Worm (Caenorhabditis elegans) whole organism, young adult: ENCODE data around the gene F56D6.11.

ENCODE experiments used
- B0336.3 ChIP-seq: fragments of 200-800 bp; sonication (Bioruptor generic); IDR thresholded peaks from 2 replicates; pipeline ENCODE4 v1.3.6; 2022; ENCODE audit warnings: missing genetic modification characterization, missing compliant biosample characterization
- F55B11.4 ChIP-seq: sonication (generic microtip); optimal IDR thresholded peaks from 2 replicates; lab custom pipeline; 2016; ENCODE audit warnings: missing compliant biosample characterization, missing genetic modification characterization, borderline replicate concordance; ENCODE audit not compliant: insufficient read depth
- F57A8.1 ChIP-seq: fragments of 200-800 bp; sonication (Bioruptor generic); optimal IDR thresholded peaks from 2 replicates; lab custom pipeline; 2018; ENCODE audit warnings: mild to moderate bottlenecking, missing genetic modification characterization, moderate library complexity, missing compliant biosample characterization
- K12H6.12 ChIP-seq: fragments of 200-800 bp; sonication (Bioruptor generic); optimal IDR thresholded peaks from 2 replicates; lab custom pipeline; 2018; ENCODE audit warnings: mild to moderate bottlenecking, missing genetic modification characterization, missing compliant biosample characterization
- Y56A3A.18 ChIP-seq: fragments of 200-800 bp; sonication (Bioruptor generic); IDR thresholded peaks from 2 replicates; pipeline ENCODE4 v1.3.6; 2022; ENCODE audit warnings: missing genetic modification reagents, missing genetic modification characterization, missing compliant biosample characterization
- akir-1 ChIP-seq: fragments of 200-800 bp; sonication (Bioruptor generic); optimal IDR thresholded peaks from 2 replicates; lab custom pipeline; 2018; ENCODE audit warnings: mild to moderate bottlenecking, missing genetic modification characterization, moderate library complexity, missing compliant biosample characterization
- aptf-2 ChIP-seq: fragments of 200-800 bp; sonication (Bioruptor generic); conservative IDR thresholded peaks from 2 replicates; pipeline ENCODE4 v1.3.6; 2022; ENCODE audit warnings: missing genetic modification reagents, missing genetic modification characterization, missing compliant biosample characterization
- athp-1 ChIP-seq: sonication (generic microtip); optimal IDR thresholded peaks from 2 replicates; lab custom pipeline; 2017; ENCODE audit warnings: mild to moderate bottlenecking, missing genetic modification characterization, missing compliant biosample characterization
- bed-1 ChIP-seq: fragments of 200-800 bp; sonication (Bioruptor generic); IDR thresholded peaks from 2 replicates; pipeline ENCODE4 v1.3.6; 2022; ENCODE audit warnings: missing genetic modification reagents, missing genetic modification characterization, missing compliant biosample characterization
- ccch-3 ChIP-seq: fragments of 200-800 bp; sonication (Bioruptor generic); optimal IDR thresholded peaks from 2 replicates; lab custom pipeline; 2018; ENCODE audit warnings: mild to moderate bottlenecking, missing genetic modification characterization, missing compliant biosample characterization
- cebp-2 ChIP-seq: fragments of 200-800 bp; sonication (Bioruptor generic); IDR thresholded peaks from 2 replicates; pipeline ENCODE4 v1.3.6; 2022; ENCODE audit warnings: missing genetic modification characterization, missing compliant biosample characterization
- ceh-27 ChIP-seq: fragments of 200-800 bp; sonication (Bioruptor generic); optimal IDR thresholded peaks from 2 replicates; lab custom pipeline; 2018; ENCODE audit warnings: mild to moderate bottlenecking, missing genetic modification characterization, moderate library complexity, missing compliant biosample characterization
- ceh-58 ChIP-seq: fragments of 200-800 bp; sonication (Bioruptor generic); IDR thresholded peaks from 2 replicates; pipeline ENCODE4 v1.3.6; 2022; ENCODE audit warnings: missing genetic modification characterization, missing compliant biosample characterization
- egl-18 ChIP-seq: fragments of 200-800 bp; sonication (Bioruptor generic); IDR thresholded peaks from 2 replicates; pipeline ENCODE4 v1.3.6; 2022; ENCODE audit warnings: missing genetic modification reagents, missing genetic modification characterization, missing compliant biosample characterization
- egl-44 ChIP-seq: fragments of 200-800 bp; sonication (Bioruptor generic); IDR thresholded peaks from 2 replicates; pipeline ENCODE4 v1.3.6; 2022; ENCODE audit warnings: missing genetic modification reagents, missing genetic modification characterization, missing compliant biosample characterization
- ekl-4 ChIP-seq: fragments of 200-800 bp; sonication (Bioruptor generic); IDR thresholded peaks from 2 replicates; pipeline ENCODE4 v1.3.6; 2022; ENCODE audit warnings: missing genetic modification reagents, missing genetic modification characterization, missing compliant biosample characterization
- ets-4 ChIP-seq: fragments of 200-800 bp; sonication (Bioruptor generic); optimal IDR thresholded peaks from 2 replicates; lab custom pipeline; 2018; ENCODE audit warnings: mild to moderate bottlenecking, missing genetic modification characterization, missing compliant biosample characterization
- hlh-12 ChIP-seq: sonication (generic microtip); optimal IDR thresholded peaks from 2 replicates; lab custom pipeline; 2016; ENCODE audit warnings: missing genetic modification characterization, missing compliant biosample characterization
- lag-1 ChIP-seq: fragments of 200-800 bp; sonication (Bioruptor generic); IDR thresholded peaks from 2 replicates; pipeline ENCODE4 v1.3.6; 2022; ENCODE audit warnings: missing genetic modification reagents, missing genetic modification characterization, missing compliant biosample characterization
- let-607 ChIP-seq, 2 experiments: fragments of 200-800 bp in 1 of 2; sonication (Bioruptor generic) in 1 of 2; sonication (generic microtip) in 1 of 2; optimal IDR thresholded peaks; 2 replicates each; lab custom pipeline; 2016 to 2018; ENCODE audit warnings: mild to moderate bottlenecking in 2 of 2, missing compliant biosample characterization in 2 of 2, missing genetic modification characterization in 2 of 2, moderate library complexity in 2 of 2, missing genotype in 1 of 2
- lin-26 ChIP-seq: fragments of 200-800 bp; sonication (Bioruptor generic); IDR thresholded peaks from 2 replicates; pipeline ENCODE4 v1.3.6; 2022; ENCODE audit warnings: missing genetic modification reagents, missing genetic modification characterization, missing compliant biosample characterization
- lin-54 ChIP-seq: fragments of 200-800 bp; sonication (Bioruptor generic); optimal IDR thresholded peaks from 2 replicates; lab custom pipeline; 2018; ENCODE audit warnings: mild to moderate bottlenecking, missing genetic modification characterization, missing compliant biosample characterization
- lir-1 ChIP-seq: fragments of 200-800 bp; sonication (Bioruptor generic); conservative IDR thresholded peaks from 2 replicates; pipeline ENCODE4 v1.3.6; 2022; ENCODE audit warnings: missing genetic modification reagents, missing genetic modification characterization, missing compliant biosample characterization
- madf-10 ChIP-seq: sonication (generic microtip); optimal IDR thresholded peaks from 2 replicates; lab custom pipeline; 2016; ENCODE audit warnings: mild to moderate bottlenecking, missing genetic modification characterization, missing compliant biosample characterization
- madf-3 ChIP-seq: fragments of 200-800 bp; sonication (Bioruptor generic); IDR thresholded peaks from 2 replicates; pipeline ENCODE4 v1.3.6; 2022; ENCODE audit warnings: missing genetic modification reagents, missing genetic modification characterization, missing compliant biosample characterization
- madf-6 ChIP-seq: fragments of 200-800 bp; sonication (Bioruptor generic); IDR thresholded peaks from 2 replicates; pipeline ENCODE4 v1.3.6; 2022; ENCODE audit warnings: missing genetic modification reagents, missing genetic modification characterization, missing compliant biosample characterization
- mel-28 ChIP-seq: sonication (generic microtip); optimal IDR thresholded peaks from 2 replicates; lab custom pipeline; 2016; ENCODE audit warnings: borderline replicate concordance, mild to moderate bottlenecking, missing genetic modification characterization, missing compliant biosample characterization
- nfya-2 ChIP-seq: fragments of 200-800 bp; sonication (Bioruptor generic); IDR thresholded peaks from 2 replicates; pipeline ENCODE4 v1.3.6; 2022; ENCODE audit warnings: missing genetic modification reagents, missing genetic modification characterization, missing compliant biosample characterization
- nhr-27 ChIP-seq: fragments of 200-800 bp; sonication (Bioruptor generic); optimal IDR thresholded peaks from 2 replicates; lab custom pipeline; 2018; ENCODE audit warnings: mild to moderate bottlenecking, missing genetic modification characterization, moderate library complexity, missing compliant biosample characterization
- pbrm-1 ChIP-seq: fragments of 200-800 bp; sonication (Bioruptor generic); IDR thresholded peaks from 2 replicates; pipeline ENCODE4 v1.3.6; 2022; ENCODE audit warnings: missing genetic modification reagents, missing genetic modification characterization, missing compliant biosample characterization
- rcor-1 ChIP-seq: fragments of 200-800 bp; sonication (Bioruptor generic); IDR thresholded peaks from 2 replicates; pipeline ENCODE4 v1.3.6; 2022; ENCODE audit warnings: missing genetic modification reagents, missing genetic modification characterization, missing compliant biosample characterization
- sea-2 ChIP-seq: fragments of 200-800 bp; sonication (Bioruptor generic); IDR thresholded peaks from 2 replicates; pipeline ENCODE4 v1.3.6; 2022; ENCODE audit warnings: missing genetic modification characterization, missing compliant biosample characterization
- somi-1 ChIP-seq: fragments of 200-800 bp; sonication (Bioruptor generic); optimal IDR thresholded peaks from 2 replicates; lab custom pipeline; 2018; ENCODE audit warnings: mild to moderate bottlenecking, missing genetic modification characterization, missing compliant biosample characterization
- tbp1 ChIP-seq: fragments of 200-800 bp; sonication (Bioruptor generic); optimal IDR thresholded peaks from 2 replicates; lab custom pipeline; 2018; ENCODE audit warnings: mild to moderate bottlenecking, missing genetic modification characterization, missing compliant biosample characterization
- tbx-9 ChIP-seq: sonication (generic microtip); optimal IDR thresholded peaks from 2 replicates; lab custom pipeline; 2016; ENCODE audit warnings: borderline replicate concordance, missing genetic modification characterization, inconsistent platforms, missing compliant biosample characterization
- tlf-1 ChIP-seq: fragments of 200-800 bp; sonication (Bioruptor generic); optimal IDR thresholded peaks from 2 replicates; lab custom pipeline; 2018; ENCODE audit warnings: mild to moderate bottlenecking, missing genetic modification characterization, missing compliant biosample characterization
- unc-62 ChIP-seq: fragments of 150-350 bp; optimal IDR thresholded peaks from 2 replicates; lab custom pipeline; 2014; ENCODE audit warnings: missing biosample characterization, missing genetic modification reagents, missing genetic modification characterization
- xnd-1 ChIP-seq: sonication (generic microtip); optimal IDR thresholded peaks from 2 replicates; lab custom pipeline; 2016; ENCODE audit warnings: missing genotype, missing genetic modification reagents, missing genetic modification characterization, missing compliant biosample characterization
- zim-3 ChIP-seq: sonication (generic microtip); optimal IDR thresholded peaks from 2 replicates; lab custom pipeline; 2017; ENCODE audit warnings: mild to moderate bottlenecking, missing genetic modification characterization, moderate library complexity, missing compliant biosample characterization
- ztf-25 ChIP-seq: fragments of 200-800 bp; sonication (Bioruptor generic); IDR thresholded peaks from 2 replicates; pipeline ENCODE4 v1.3.6; 2022; ENCODE audit warnings: missing genetic modification reagents, missing genetic modification characterization, missing compliant biosample characterization
- ztf-28 ChIP-seq: fragments of 200-800 bp; sonication (Bioruptor generic); IDR thresholded peaks from 2 replicates; pipeline ENCODE4 v1.3.6; 2022; ENCODE audit warnings: missing genetic modification reagents, missing genetic modification characterization, missing compliant biosample characterization
- ztf-3 ChIP-seq: fragments of 200-800 bp; sonication (Bioruptor generic); optimal IDR thresholded peaks from 2 replicates; lab custom pipeline; 2018; ENCODE audit warnings: mild to moderate bottlenecking, missing genetic modification characterization, missing compliant biosample characterization

F56D6.11 gene

ce11 chrIV:3907506-3908188, 1.4 kb upstream of the F56D6.11 start, which contains the start of the genes F56D6.22 and F56D6.12:
TSS of gene F56D6.22 (minus strand) at chrIV:3907606.
TSS of gene F56D6.12 (plus strand) at chrIV:3908138.
- TF ChIP-seq egl-44 (GFP tag; lab: Robert Waterston, UW), result no peak
- TF ChIP-seq athp-1 (tag; lab: Kevin White, UChicago), result no peak
- no peak for TF ChIP-seq cebp-2 (GFP tag; lab: Robert Waterston, UW)
- no peak for TF ChIP-seq xnd-1 (tag; lab: Kevin White, UChicago)
- no peak for TF ChIP-seq madf-10
- no peak for TF ChIP-seq F57A8.1 (GFP tag; lab: Kevin White, UChicago)
- TF ChIP-seq akir-1 (GFP tag; lab: Kevin White, UChicago), result no peak
- TF ChIP-seq B0336.3 (GFP tag; lab: Robert Waterston, UW), result no peak
- TF ChIP-seq hlh-12 (tag; lab: Kevin White, UChicago), result no peak

ce11 chrIV:3904620-3905019, 1.7 kb downstream of the F56D6.11 start, which contains the start of gene F56D6.21:
TSS of gene F56D6.21 (plus strand) at chrIV:3904920.
- TF ChIP-seq Y56A3A.18 (GFP tag; lab: Robert Waterston, UW), result no peak
- TF ChIP-seq mel-28 (tag; lab: Kevin White, UChicago), result no peak
- no peak for TF ChIP-seq sea-2
- TF ChIP-seq lir-1 (GFP tag; lab: Robert Waterston, UW), result no peak
- TF ChIP-seq F55B11.4 (tag; lab: Kevin White, UChicago), result no peak
- TF ChIP-seq lag-1 (GFP tag; lab: Robert Waterston, UW), result no peak
- TF ChIP-seq ccch-3, result no peak
- no peak for TF ChIP-seq nhr-27 (tag; lab: Kevin White, UChicago)
- no peak for TF ChIP-seq nfya-2
- TF ChIP-seq, all 124 proteins: peak for 0

ce11 chrIV:3902955-3903354, 3.3 kb downstream of the F56D6.11 start, which contains the start of gene F56D6.6:
TSS of gene F56D6.6 (plus strand) at chrIV:3903255.
- TF ChIP-seq tlf-1 (GFP tag; lab: Kevin White, UChicago) (no peak), tbp1 (GFP tag; lab: Kevin White, UChicago) (no peak), ets-4 (GFP tag; lab: Kevin White, UChicago) (no peak), zim-3 (no peak), bed-1 (GFP tag; lab: Robert Waterston, UW) (no peak), tbx-9 (tag; lab: Kevin White, UChicago) (no peak), pbrm-1 (GFP tag; lab: Robert Waterston, UW) (no peak), somi-1 (GFP tag; lab: Kevin White, UChicago) (no peak), madf-3 (GFP tag; lab: Robert Waterston, UW) (no peak), ekl-4 (no peak)

ce11 chrIV:3899719-3900554, 6.4 kb downstream of the F56D6.11 start, which contains the start of gene srz-62:
TSS of gene srz-62 (plus strand) at chrIV:3900504.
- TF ChIP-seq ceh-27 (GFP tag; lab: Kevin White, UChicago) (no peak), rcor-1 (GFP tag; lab: Robert Waterston, UW) (no peak), lin-54 (no peak), unc-62 (GFP tag; lab: Kevin White, UChicago) (peak; percentile 88), ceh-58 (GFP tag; lab: Robert Waterston, UW) (no peak), lin-26 (no peak), K12H6.12 (tag; lab: Kevin White, UChicago) (no peak), ztf-3 (GFP tag; lab: Kevin White, UChicago) (no peak), madf-3 (GFP tag; lab: Robert Waterston, UW) (no peak), let-607 (tag; optimal IDR thresholded peaks at IDR 0.05; lab: Kevin White, UChicago) (peak in 1 of 2 experiments; percentile 48), aptf-2 (no peak), ztf-28 (no peak), madf-6 (GFP tag; lab: Robert Waterston, UW) (no peak), ztf-25 (no peak), egl-18 (no peak)
